Fruit fly (Drosophila melanogaster): ENCODE data around the gene CG1958.

The CG1958 gene

dm6 chrX:7312406-7312805, 45.7 kb downstream of the CG1958 start:
- TF ChIP-seq CG10348 (GFP tag; IDR thresholded peaks at IDR 0.05) (no peak), Pif1A (GFP tag; optimal IDR thresholded peaks at IDR 0.05) (no peak), D1 (tag; optimal IDR thresholded peaks at IDR 0.05) (no peak), CG32121 (GFP tag; IDR thresholded peaks at IDR 0.05) (peak; percentile 67), CG8301 (tag; optimal IDR thresholded peaks at IDR 0.05) (peak; percentile 45), Ets98B (GFP tag; IDR thresholded peaks at IDR 0.05) (peak; percentile 57), CG4496 (GFP tag; IDR thresholded peaks at IDR 0.05) (peak; percentile 61; the same call in 2 of the 3 replicates), Snoo (tag; optimal IDR thresholded peaks at IDR 0.05) (no peak), CG12605 (GFP tag; IDR thresholded peaks at IDR 0.05) (no peak; the same call in 1 of the 2 replicates), CG17806 (tag; optimal IDR thresholded peaks at IDR 0.05) (peak; percentile 21), fd96Ca (GFP tag; IDR thresholded peaks at IDR 0.05) (peak; percentile 75), CG9948 (tag; optimal IDR thresholded peaks at IDR 0.05) (peak; percentile 8), gl (tag; optimal IDR thresholded peaks at IDR 0.05) (no peak), CG14655 (GFP tag; optimal IDR thresholded peaks at IDR 0.05) (peak; percentile 43)

dm6 chrX:7315925-7316650, 49.4 kb downstream of the CG1958 start:
- TF ChIP-seq CG34367 (tag; optimal IDR thresholded peaks at IDR 0.05) (no peak), D1 (tag; optimal IDR thresholded peaks at IDR 0.05) (no peak), CG10348 (GFP tag; IDR thresholded peaks at IDR 0.05) (no peak), rn (GFP tag; IDR thresholded peaks at IDR 0.05) (no peak), gl (tag; optimal IDR thresholded peaks at IDR 0.05) (no peak), CG4496 (GFP tag; IDR thresholded peaks at IDR 0.05) (no peak), fd96Ca (GFP tag; IDR thresholded peaks at IDR 0.05) (no peak), CG8159 (tag; optimal IDR thresholded peaks at IDR 0.05) (no peak), CG32121 (GFP tag; IDR thresholded peaks at IDR 0.05) (no peak), Ets98B (GFP tag; IDR thresholded peaks at IDR 0.05) (no peak), Snoo (tag; optimal IDR thresholded peaks at IDR 0.05) (no peak), CG13204 (GFP tag; optimal IDR thresholded peaks at IDR 0.05) (no peak), EcR (GFP tag; optimal IDR thresholded peaks at IDR 0.05) (no peak), CG12605 (GFP tag; IDR thresholded peaks at IDR 0.05) (no peak)
